Fruit fly (Drosophila melanogaster): ENCODE results near the gene Pex19.

DNA sequence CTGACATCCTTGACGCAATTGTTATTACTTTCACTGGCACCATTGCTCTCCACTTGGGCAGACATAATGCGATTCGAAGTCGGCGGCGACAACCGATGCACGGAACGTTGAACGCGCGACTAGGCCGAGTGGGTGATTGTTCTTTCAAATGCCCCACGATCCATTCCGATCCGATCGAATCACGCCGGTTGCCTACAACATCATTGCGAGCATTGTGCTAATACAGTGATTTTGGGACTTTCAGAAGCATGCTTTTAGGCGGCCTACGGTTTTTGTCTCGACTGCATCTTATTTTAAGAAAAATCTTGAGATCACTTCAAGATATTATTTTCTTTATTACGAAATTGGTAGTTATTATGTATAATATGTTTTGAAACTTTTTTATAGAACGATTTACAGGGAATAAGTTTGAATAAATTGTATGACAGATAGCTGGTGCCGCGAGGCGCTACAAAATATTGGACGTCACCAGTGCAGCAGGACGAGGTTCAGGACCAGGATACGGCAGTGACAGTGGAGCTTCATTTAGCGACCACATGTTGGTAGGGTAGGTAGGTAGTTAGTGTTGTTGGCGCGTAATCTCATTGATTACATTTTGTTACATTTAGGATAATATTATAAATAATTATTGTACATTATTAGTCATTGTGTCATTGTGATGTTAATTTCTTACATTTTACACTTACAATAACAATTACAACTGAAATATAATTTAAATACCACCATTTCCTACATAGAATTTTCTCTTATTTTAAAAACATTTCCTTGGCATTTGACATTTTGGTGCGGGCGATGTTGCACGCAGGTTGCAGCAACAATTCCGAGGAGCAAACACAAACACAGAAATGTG is 41.9 kb downstream of the Pex19 start, which contains the start of gene rho-6:
- TF ChIP-seq CG8159 (tag; optimal IDR thresholded peaks at IDR 0.05) (no peak), Pif1B (GFP tag; optimal IDR thresholded peaks at IDR 0.05) (no peak), CG12605 (GFP tag; IDR thresholded peaks at IDR 0.05) (no peak)

Measured in whole organism, pupa.